Worm (Caenorhabditis elegans): ENCODE measurements around the gene K08B4.7.
"Not testable (repeated sequence)": the region's sequence is repeated elsewhere in the genome, so short reads cannot be mapped to it uniquely, and the experiment has no call there.

DNA sequence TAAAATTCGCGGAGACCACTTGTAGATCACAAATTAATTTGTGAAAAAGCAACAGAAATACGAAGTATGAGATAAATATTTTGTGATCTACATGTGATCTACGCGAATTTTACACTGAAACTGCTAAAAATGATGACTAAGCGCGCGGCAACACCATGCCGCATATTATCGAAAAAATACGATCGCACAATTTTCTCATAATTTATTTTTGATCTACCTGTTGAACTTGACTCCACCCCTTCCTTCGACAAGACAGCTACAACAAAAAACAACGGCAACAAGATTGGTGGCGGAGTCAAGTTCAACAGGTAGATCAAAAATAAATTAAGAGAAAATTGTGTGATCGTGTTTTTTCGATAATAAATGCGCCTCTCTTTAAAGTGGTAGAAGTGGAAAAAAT, 2.7 kb downstream of the K08B4.7 start:
- not testable (repeated sequence) for TF ChIP-seq nhr-90 (tag; optimal IDR thresholded peaks at IDR 0.05); Y79H2A.3 (GFP tag; conservative IDR thresholded peaks at IDR 0.05)
